Fruit fly (Drosophila melanogaster) whole organism, embryonic: Measurements from ENCODE around the gene Socs36E.

Source experiments
- BEAF-32 ChIP-seq: fragments of 200-800 bp; sonication (Bioruptor generic); optimal IDR thresholded peaks from 3 replicates; lab custom pipeline; 2017; ENCODE audit warnings: missing biosample characterization, missing genetic modification characterization, mild to moderate bottlenecking, moderate library complexity, missing genetic modification reagents
- BtbVII ChIP-seq: fragments of 200-800 bp; sonication (Bioruptor generic); optimal IDR thresholded peaks from 3 replicates; lab custom pipeline; 2017; ENCODE audit warnings: missing biosample characterization, mild to moderate bottlenecking, missing genetic modification characterization
- C15 ChIP-seq: fragments of 200-800 bp; sonication (Bioruptor generic); IDR thresholded peaks from 3 replicates; pipeline ENCODE4 v1.3.6; 2022; ENCODE audit warnings: missing biosample characterization, missing genetic modification characterization
- CG10209 ChIP-seq: fragments of 200-800 bp; sonication (Bioruptor generic); optimal IDR thresholded peaks from 3 replicates; lab custom pipeline; 2017; ENCODE audit warnings: missing biosample characterization, mild to moderate bottlenecking, missing genetic modification characterization, missing genetic modification reagents
- CG10267 ChIP-seq: fragments of 200-800 bp; sonication (Bioruptor generic); optimal IDR thresholded peaks from 2 replicates; lab custom pipeline; 2018; ENCODE audit warnings: missing biosample characterization, mild to moderate bottlenecking, missing genetic modification characterization, moderate library complexity
- CG10366 ChIP-seq: fragments of 200-800 bp; sonication (Bioruptor generic); IDR thresholded peaks from 2 replicates; pipeline ENCODE4 v1.3.6; 2022; ENCODE audit warnings: missing biosample characterization, missing genetic modification characterization
- CG10462 ChIP-seq: fragments of 200-800 bp; sonication (Bioruptor generic); optimal IDR thresholded peaks from 2 replicates; lab custom pipeline; 2016; ENCODE audit warnings: missing biosample characterization, missing genetic modification characterization
- CG10565 ChIP-seq: fragments of 200-800 bp; sonication (Bioruptor generic); optimal IDR thresholded peaks from 3 replicates; lab custom pipeline; 2016; ENCODE audit warnings: missing biosample characterization, mild to moderate bottlenecking, missing genetic modification characterization
- CG13424 ChIP-seq: fragments of 200-800 bp; sonication (Bioruptor generic); optimal IDR thresholded peaks from 2 replicates; lab custom pipeline; 2019; ENCODE audit warnings: missing biosample characterization, mild to moderate bottlenecking, missing genetic modification characterization, moderate library complexity
- CG14860 ChIP-seq: fragments of 200-800 bp; sonication (Bioruptor generic); IDR thresholded peaks from 3 replicates; pipeline ENCODE4 v1.3.6; 2022; ENCODE audit warnings: missing biosample characterization, missing genetic modification characterization; ENCODE audit not compliant: partially characterized antibody
- CG14965 ChIP-seq: fragments of 200-800 bp; sonication (Bioruptor generic); optimal IDR thresholded peaks from 2 replicates; lab custom pipeline; 2016; ENCODE audit warnings: missing biosample characterization, missing genetic modification characterization, borderline replicate concordance
- CG15073 ChIP-seq: fragments of 200-800 bp; sonication (Bioruptor generic); optimal IDR thresholded peaks from 2 replicates; lab custom pipeline; 2016; ENCODE audit warnings: missing biosample characterization, missing genetic modification characterization
- CG1832 ChIP-seq: fragments of 200-800 bp; sonication (Bioruptor generic); optimal IDR thresholded peaks from 2 replicates; lab custom pipeline; 2017; ENCODE audit warnings: missing biosample characterization, mild to moderate bottlenecking, missing genetic modification characterization, inconsistent platforms
- CG30431 ChIP-seq: fragments of 200-800 bp; sonication (Bioruptor generic); optimal IDR thresholded peaks from 2 replicates; lab custom pipeline; 2017; ENCODE audit warnings: missing biosample characterization, missing genetic modification characterization
- CG31388 ChIP-seq: fragments of 200-800 bp; sonication (Bioruptor generic); optimal IDR thresholded peaks from 2 replicates; lab custom pipeline; 2016; ENCODE audit warnings: missing biosample characterization, missing genetic modification characterization
- CG3838 ChIP-seq: fragments of 200-800 bp; sonication (Bioruptor generic); optimal IDR thresholded peaks from 3 replicates; lab custom pipeline; 2016; ENCODE audit warnings: missing biosample characterization, missing genetic modification characterization
- CG6791 ChIP-seq: fragments of 200-800 bp; sonication (Bioruptor generic); IDR thresholded peaks from 3 replicates; pipeline ENCODE4 v1.3.6; 2022; ENCODE audit warnings: missing biosample characterization, missing genetic modification characterization; ENCODE audit not compliant: partially characterized antibody
- CG7372 ChIP-seq: fragments of 200-800 bp; sonication (Bioruptor generic); IDR thresholded peaks from 2 replicates; pipeline ENCODE4 v1.3.6; 2022; ENCODE audit warnings: missing biosample characterization, missing genetic modification characterization
- CG7745 ChIP-seq: fragments of 200-800 bp; sonication (Bioruptor generic); optimal IDR thresholded peaks from 2 replicates; lab custom pipeline; 2018; ENCODE audit warnings: missing biosample characterization, mild to moderate bottlenecking, missing genetic modification characterization, moderate library complexity
- Camta ChIP-seq: fragments of 200-800 bp; sonication (Bioruptor generic); optimal IDR thresholded peaks from 2 replicates; lab custom pipeline; 2016; ENCODE audit warnings: missing biosample characterization, missing genetic modification characterization
- D19A ChIP-seq: fragments of 200-800 bp; optimal IDR thresholded peaks from 3 replicates; lab custom pipeline; 2019; ENCODE audit warnings: missing biosample characterization, mild to moderate bottlenecking, missing genetic modification characterization, moderate library complexity
- Deaf1 ChIP-seq: fragments of 200-800 bp; optimal IDR thresholded peaks from 3 replicates; lab custom pipeline; 2019; ENCODE audit warnings: missing biosample characterization, mild to moderate bottlenecking, missing genetic modification characterization, moderate library complexity
- Dll ChIP-seq: fragments of 200-800 bp; sonication (Bioruptor generic); IDR thresholded peaks from 4 replicates; pipeline ENCODE4 v1.3.6; 2022; ENCODE audit warnings: missing biosample characterization, missing genetic modification characterization; ENCODE audit not compliant: partially characterized antibody
- Drgx ChIP-seq: fragments of 200-800 bp; sonication (Bioruptor generic); IDR thresholded peaks from 2 replicates; pipeline ENCODE4 v1.3.6; 2022; ENCODE audit warnings: missing biosample characterization, missing genetic modification characterization
- Mes4 ChIP-seq: fragments of 200-800 bp; sonication (Bioruptor generic); optimal IDR thresholded peaks from 2 replicates; lab custom pipeline; 2016; ENCODE audit warnings: missing biosample characterization, missing genetic modification characterization
- NfI ChIP-seq: fragments of 200-800 bp; sonication (Bioruptor generic); optimal IDR thresholded peaks from 3 replicates; lab custom pipeline; 2018; ENCODE audit warnings: missing biosample characterization, mild to moderate bottlenecking, missing genetic modification characterization, moderate library complexity
- Opbp ChIP-seq: fragments of 200-800 bp; sonication (Bioruptor generic); IDR thresholded peaks from 3 replicates; pipeline ENCODE4 v1.3.6; 2022; ENCODE audit warnings: missing biosample characterization, missing genetic modification characterization; ENCODE audit not compliant: partially characterized antibody
- Rfx ChIP-seq: fragments of 200-800 bp; sonication (Bioruptor generic); IDR thresholded peaks from 2 replicates; pipeline ENCODE4 v1.3.6; 2022; ENCODE audit warnings: missing biosample characterization, missing genetic modification characterization
- az2 ChIP-seq: fragments of 200-800 bp; sonication (Bioruptor generic); optimal IDR thresholded peaks from 3 replicates; lab custom pipeline; 2016; ENCODE audit warnings: missing biosample characterization, missing genetic modification characterization
- bcd ChIP-seq: fragments of 200-800 bp; sonication (Bioruptor generic); optimal IDR thresholded peaks from 2 replicates; lab custom pipeline; 2017; ENCODE audit warnings: missing biosample characterization, mild to moderate bottlenecking, missing genetic modification characterization
- croc ChIP-seq: fragments of 200-800 bp; sonication (Bioruptor generic); conservative IDR thresholded peaks from 3 replicates; pipeline ENCODE4 v1.3.6; 2022; ENCODE audit warnings: missing biosample characterization, missing genetic modification characterization
- danr ChIP-seq: fragments of 200-800 bp; sonication (Bioruptor generic); IDR thresholded peaks from 2 replicates; pipeline ENCODE4 v1.3.6; 2022; ENCODE audit warnings: missing biosample characterization, missing genetic modification characterization
- en ChIP-seq: fragments of 200-800 bp; sonication (Bioruptor generic); optimal IDR thresholded peaks from 2 replicates; lab custom pipeline; 2016; ENCODE audit warnings: missing biosample characterization, missing genetic modification characterization
- gce ChIP-seq: fragments of 200-800 bp; sonication (Bioruptor generic); IDR thresholded peaks from 3 replicates; pipeline ENCODE4 v1.3.6; 2022; ENCODE audit warnings: missing biosample characterization, missing genetic modification characterization
- hb ChIP-seq: fragments of 200-800 bp; sonication (Bioruptor generic); IDR thresholded peaks from 3 replicates; pipeline ENCODE4 v1.3.6; 2022; ENCODE audit warnings: missing biosample characterization, missing genetic modification characterization; ENCODE audit not compliant: partially characterized antibody
- jumu ChIP-seq: fragments of 200-800 bp; sonication (Bioruptor generic); optimal IDR thresholded peaks from 3 replicates; lab custom pipeline; 2016; ENCODE audit warnings: missing biosample characterization, missing genetic modification characterization
- kah ChIP-seq: fragments of 200-800 bp; sonication (Bioruptor generic); optimal IDR thresholded peaks from 2 replicates; lab custom pipeline; 2018; ENCODE audit warnings: missing biosample characterization, mild to moderate bottlenecking, missing genetic modification characterization
- knrl ChIP-seq: fragments of 200-800 bp; sonication (Bioruptor generic); IDR thresholded peaks from 3 replicates; pipeline ENCODE4 v1.3.6; 2022; ENCODE audit warnings: missing biosample characterization, missing genetic modification characterization; ENCODE audit not compliant: partially characterized antibody
- lilli ChIP-seq: fragments of 200-800 bp; sonication (Bioruptor generic); optimal IDR thresholded peaks from 3 replicates; lab custom pipeline; 2016; ENCODE audit warnings: missing biosample characterization, missing genetic modification characterization
- nmo ChIP-seq: fragments of 200-800 bp; sonication (Bioruptor generic); optimal IDR thresholded peaks from 2 replicates; lab custom pipeline; 2018; ENCODE audit warnings: missing biosample characterization, mild to moderate bottlenecking, missing genetic modification characterization, moderate library complexity
- odd ChIP-seq: fragments of 200-800 bp; sonication (Bioruptor generic); optimal IDR thresholded peaks from 2 replicates; lab custom pipeline; 2017; ENCODE audit warnings: missing biosample characterization, mild to moderate bottlenecking, missing genetic modification characterization
- pho ChIP-seq: fragments of 200-800 bp; sonication (Bioruptor generic); optimal IDR thresholded peaks from 2 replicates; lab custom pipeline; 2016; ENCODE audit warnings: missing biosample characterization, missing genetic modification characterization
- sd ChIP-seq: fragments of 200-800 bp; sonication (Bioruptor generic); optimal IDR thresholded peaks from 3 replicates; lab custom pipeline; 2018; ENCODE audit warnings: missing biosample characterization, mild to moderate bottlenecking, missing genetic modification characterization, moderate library complexity
- slou ChIP-seq: fragments of 200-800 bp; sonication (Bioruptor generic); optimal IDR thresholded peaks from 3 replicates; lab custom pipeline; 2016; ENCODE audit warnings: missing biosample characterization, missing genetic modification characterization
- slp2 ChIP-seq: fragments of 200-800 bp; sonication (Bioruptor generic); optimal IDR thresholded peaks from 2 replicates; lab custom pipeline; 2016; ENCODE audit warnings: missing biosample characterization, missing genetic modification characterization
- sna ChIP-seq: fragments of 200-800 bp; sonication (Bioruptor generic); IDR thresholded peaks from 2 replicates; pipeline ENCODE4 v1.3.6; 2022; ENCODE audit warnings: missing biosample characterization, missing genetic modification characterization; ENCODE audit not compliant: partially characterized antibody
- stc ChIP-seq: fragments of 200-800 bp; sonication (Bioruptor generic); IDR thresholded peaks from 2 replicates; pipeline ENCODE4 v1.3.6; 2022; ENCODE audit warnings: missing biosample characterization, missing genetic modification characterization
- unpg ChIP-seq: fragments of 200-800 bp; sonication (Bioruptor generic); optimal IDR thresholded peaks from 3 replicates; lab custom pipeline; 2018; ENCODE audit warnings: missing biosample characterization, mild to moderate bottlenecking, missing genetic modification characterization, moderate library complexity
- yki ChIP-seq: fragments of >200 bp; optimal IDR thresholded peaks from 3 replicates; lab custom pipeline; 2018
- zen ChIP-seq: fragments of 200-800 bp; sonication (Bioruptor generic); optimal IDR thresholded peaks from 3 replicates; lab custom pipeline; 2018; ENCODE audit warnings: missing biosample characterization, mild to moderate bottlenecking, missing genetic modification characterization, moderate library complexity

The Socs36E gene

DNA sequence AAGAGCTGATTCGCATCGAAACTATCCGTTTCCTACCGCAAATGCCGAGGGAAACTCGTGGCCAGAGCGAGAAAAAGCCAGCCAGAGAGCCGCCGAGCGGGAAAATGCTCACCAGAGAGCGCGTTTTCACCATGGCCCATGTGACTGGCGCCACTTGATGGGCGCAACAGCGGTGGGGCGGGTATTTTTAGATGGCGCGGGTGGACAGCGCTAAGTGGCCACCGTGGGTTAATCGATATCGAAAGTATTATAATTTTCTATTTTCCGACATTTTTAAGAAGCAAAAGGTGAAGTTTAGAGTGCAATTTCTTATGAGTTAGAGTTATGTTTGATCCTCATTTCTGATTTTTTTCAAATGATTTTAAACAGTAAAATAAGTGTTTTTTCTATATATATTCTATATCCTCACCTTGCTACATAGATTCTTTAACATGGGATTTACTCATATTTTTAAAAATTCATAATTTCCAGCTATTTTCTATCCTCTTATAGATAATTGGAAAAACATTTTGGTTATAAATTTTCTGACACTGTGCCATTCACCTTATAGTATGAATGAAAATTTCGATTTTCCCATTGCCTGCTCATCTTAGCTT lies 32.5 kb upstream of the Socs36E start, which contains the start of gene Ptp36E (continued):
- TF ChIP-seq CG10267 (tag; lab: Kevin White, UChicago) (peak; percentile 69), hb (GFP tag; lab: Robert Waterston, UW) (no peak), gce (GFP tag; lab: Robert Waterston, UW) (peak; percentile 25; the same call in 1 of the 3 replicates), bcd (GFP tag; lab: Kevin White, UChicago) (peak; percentile 85), BtbVII (GFP tag; lab: Kevin White, UChicago) (peak; percentile 90), slp2 (GFP tag; lab: Kevin White, UChicago) (no peak), pho (GFP tag; lab: Kevin White, UChicago) (peak; percentile 32), CG7745 (tag; lab: Kevin White, UChicago) (no peak), CG1832 (GFP tag; lab: Kevin White, UChicago) (no peak), CG31388 (GFP tag; lab: Kevin White, UChicago) (no peak), odd (GFP tag; lab: Kevin White, UChicago) (peak; percentile 49), kah (GFP tag; lab: Kevin White, UChicago) (peak; percentile 69), unpg (GFP tag; lab: Kevin White, UChicago) (peak; percentile 87), C15 (peak; percentile 28; the same call in 1 of the 3 replicates), CG30431 (GFP tag; lab: Kevin White, UChicago) (no peak), CG14860 (GFP tag; lab: Robert Waterston, UW) (no peak), Deaf1 (tag; lab: Kevin White, UChicago) (peak; percentile 38), yki (lab: Kevin White, UChicago) (peak; percentile 49), lilli (GFP tag; lab: Kevin White, UChicago) (peak; percentile 42), CG10366 (GFP tag; lab: Robert Waterston, UW) (peak; percentile 48), CG13424 (tag; lab: Kevin White, UChicago) (peak; percentile 90), croc (GFP tag; lab: Robert Waterston, UW) (peak; percentile 74), danr (peak; percentile 48; the same call in 1 of the 2 replicates), BEAF-32 (GFP tag; lab: Kevin White, UChicago) (no peak), sd (tag; lab: Kevin White, UChicago) (no peak), nmo (GFP tag; lab: Kevin White, UChicago) (peak; percentile 77), CG14965 (GFP tag; lab: Kevin White, UChicago) (no peak), knrl (no peak), az2 (GFP tag; lab: Kevin White, UChicago) (peak; percentile 76), CG10209 (GFP tag; lab: Kevin White, UChicago) (peak; percentile 86), CG10565 (GFP tag; lab: Kevin White, UChicago) (no peak), en (GFP tag; lab: Kevin White, UChicago) (no peak), sna (no peak), CG10462 (GFP tag; lab: Kevin White, UChicago) (peak; percentile 16), CG7372 (GFP tag; lab: Robert Waterston, UW) (peak; percentile 79), Mes4 (GFP tag; lab: Kevin White, UChicago) (no peak), Opbp (GFP tag; lab: Robert Waterston, UW) (no peak), NfI (GFP tag; lab: Kevin White, UChicago) (peak; percentile 76), zen (tag; lab: Kevin White, UChicago) (no peak), Dll (GFP tag; lab: Robert Waterston, UW) (no peak), Drgx (GFP tag; lab: Robert Waterston, UW) (peak; percentile 85), slou (GFP tag; lab: Kevin White, UChicago) (peak; percentile 75), jumu (GFP tag; lab: Kevin White, UChicago) (peak; percentile 40), D19A (no peak), stc (GFP tag; lab: Robert Waterston, UW) (peak; percentile 87), Camta (GFP tag; lab: Kevin White, UChicago) (peak; percentile 34), Rfx (GFP tag; lab: Robert Waterston, UW) (peak; percentile 62; the same call in 1 of the 2 replicates), CG15073 (GFP tag; lab: Kevin White, UChicago) (no peak), CG3838 (GFP tag; lab: Kevin White, UChicago) (no peak), CG6791 (GFP tag; lab: Robert Waterston, UW) (no peak)
